Worm (Caenorhabditis elegans): ENCODE results near the gene cdh-8.

cdh-8 gene

ce11 chrIV:378838-379237 is 39.2 kb downstream of the cdh-8 start:
- no peak for TF ChIP-seq zag-1 (tag; optimal IDR thresholded peaks at IDR 0.05)
- TF ChIP-seq snpc-4 (tag; optimal IDR thresholded peaks at IDR 0.05) = no peak
- TF ChIP-seq nhr-77 (tag; optimal IDR thresholded peaks at IDR 0.05) = no peak
- no peak for TF ChIP-seq mdl-1 (tag; optimal IDR thresholded peaks at IDR 0.05)
- TF ChIP-seq lin-15B (tag; optimal IDR thresholded peaks at IDR 0.05) = no peak
- TF ChIP-seq tbx-2 (tag; optimal IDR thresholded peaks at IDR 0.05) = no peak
- TF ChIP-seq pqm-1 (tag; optimal IDR thresholded peaks at IDR 0.05) = no peak
- TF ChIP-seq unc-39 (tag; optimal IDR thresholded peaks at IDR 0.05) = no peak
- TF ChIP-seq ama-1 (optimal IDR thresholded peaks at IDR 0.05) = no peak
- no peak for TF ChIP-seq elt-1 (tag; optimal IDR thresholded peaks at IDR 0.05)
- no peak for TF ChIP-seq fkh-10 (GFP tag; optimal IDR thresholded peaks at IDR 0.05)
- TF ChIP-seq ceh-28 (tag; optimal IDR thresholded peaks at IDR 0.05) = no peak
- TF ChIP-seq elt-2 (tag; optimal IDR thresholded peaks at IDR 0.05) = no peak
- no peak for TF ChIP-seq egl-5 (tag; optimal IDR thresholded peaks at IDR 0.05)
- TF ChIP-seq nhr-25 (tag; optimal IDR thresholded peaks at IDR 0.05) = no peak
- no peak for TF ChIP-seq R02D3.7 (tag; optimal IDR thresholded peaks at IDR 0.05)
- no peak for TF ChIP-seq nfya-1 (tag; optimal IDR thresholded peaks at IDR 0.05; ENCODE audit: insufficient read depth)
- TF ChIP-seq ztf-4 (tag; optimal IDR thresholded peaks at IDR 0.05) = no peak
- TF ChIP-seq nhr-23 (tag; optimal IDR thresholded peaks at IDR 0.05) = no peak
- no peak for TF ChIP-seq skn-1 (tag; optimal IDR thresholded peaks at IDR 0.05)

ce11 chrIV:379605-380004 is 40.0 kb downstream of the cdh-8 start:
- TF ChIP-seq jun-1 (tag; optimal IDR thresholded peaks at IDR 0.05) (no peak), fos-1 (tag; optimal IDR thresholded peaks at IDR 0.05) (no peak), nhr-12 (tag; optimal IDR thresholded peaks at IDR 0.05) (no peak), R02D3.7 (tag; optimal IDR thresholded peaks at IDR 0.05) (no peak), unc-62 (GFP tag; optimal IDR thresholded peaks at IDR 0.05) (no peak), fkh-10 (GFP tag; optimal IDR thresholded peaks at IDR 0.05) (no peak), pqm-1 (tag; optimal IDR thresholded peaks at IDR 0.05) (no peak), nfya-1 (tag; optimal IDR thresholded peaks at IDR 0.05; ENCODE audit: insufficient read depth) (no peak), nhr-28 (tag; optimal IDR thresholded peaks at IDR 0.05) (no peak), lin-39 (tag; optimal IDR thresholded peaks at IDR 0.05) (no peak), lin-15B (tag; optimal IDR thresholded peaks at IDR 0.05) (no peak), nhr-23 (tag; optimal IDR thresholded peaks at IDR 0.05) (no peak)

ce11 chrIV:383135-383731 is 43.6 kb downstream of the cdh-8 start, which contains the start of gene spl-1:
TSS of gene spl-1 (minus strand) at chrIV:383185.
- TF ChIP-seq elt-2 (tag; optimal IDR thresholded peaks at IDR 0.05) = peak; percentile 79
- no peak for TF ChIP-seq nhr-43 (tag; optimal IDR thresholded peaks at IDR 0.05; ENCODE audit: poor library complexity, severe bottlenecking)
- TF ChIP-seq ceh-16 (tag; optimal IDR thresholded peaks at IDR 0.05) = no peak
- no peak for TF ChIP-seq egl-27 (tag; optimal IDR thresholded peaks at IDR 0.05)
- TF ChIP-seq nhr-237 (tag; optimal IDR thresholded peaks at IDR 0.05) = no peak
- no peak for TF ChIP-seq jun-1 (tag; optimal IDR thresholded peaks at IDR 0.05)
- no peak for TF ChIP-seq elt-3 (tag; optimal IDR thresholded peaks at IDR 0.05)
- peak; percentile 85 for TF ChIP-seq pqm-1 (tag; optimal IDR thresholded peaks at IDR 0.05)
- TF ChIP-seq nhr-25 (tag; optimal IDR thresholded peaks at IDR 0.05) = no peak
- TF ChIP-seq nhr-23 (tag; optimal IDR thresholded peaks at IDR 0.05) = no peak
- TF ChIP-seq ceh-82 (tag; optimal IDR thresholded peaks at IDR 0.05) = no peak
- TF ChIP-seq pha-4 (tag; optimal IDR thresholded peaks at IDR 0.05) = peak; percentile 65
- no peak for TF ChIP-seq eor-1 (tag; optimal IDR thresholded peaks at IDR 0.05)
- no peak for TF ChIP-seq mml-1 (tag; optimal IDR thresholded peaks at IDR 0.05)

- peak; percentile 61 for TF ChIP-seq fkh-10 (GFP tag; optimal IDR thresholded peaks at IDR 0.05)
- TF ChIP-seq jun-1 (tag; optimal IDR thresholded peaks at IDR 0.05) = peak; percentile 78
- TF ChIP-seq nhr-43 (tag; optimal IDR thresholded peaks at IDR 0.05; ENCODE audit: poor library complexity, severe bottlenecking) = peak; percentile 82
- TF ChIP-seq elt-3 (tag; optimal IDR thresholded peaks at IDR 0.05) = peak in 1 of 3 experiments; percentile 2
- TF ChIP-seq elt-2 (tag; optimal IDR thresholded peaks at IDR 0.05) = peak; percentile 68
- peak; percentile 90 for TF ChIP-seq lin-15B (tag; optimal IDR thresholded peaks at IDR 0.05)
- peak; percentile 57 for TF ChIP-seq ceh-82 (tag; optimal IDR thresholded peaks at IDR 0.05)
- peak; percentile 90 for TF ChIP-seq nfya-1 (tag; optimal IDR thresholded peaks at IDR 0.05; ENCODE audit: insufficient read depth)
- TF ChIP-seq hmg-11 (tag; optimal IDR thresholded peaks at IDR 0.05) = peak; percentile 78
- peak; percentile 58 for TF ChIP-seq nhr-77 (tag; optimal IDR thresholded peaks at IDR 0.05)
- TF ChIP-seq nhr-23 (tag; optimal IDR thresholded peaks at IDR 0.05) = peak; percentile 94
- TF ChIP-seq tbx-2 (tag; optimal IDR thresholded peaks at IDR 0.05) = peak; percentile 70
- peak; percentile 93 for TF ChIP-seq lin-39 (tag; optimal IDR thresholded peaks at IDR 0.05)
- peak; percentile 95 for TF ChIP-seq nhr-25 (tag; optimal IDR thresholded peaks at IDR 0.05)
- TF ChIP-seq ceh-28 (tag; optimal IDR thresholded peaks at IDR 0.05) = peak; percentile 63
- TF ChIP-seq skn-1 (tag; optimal IDR thresholded peaks at IDR 0.05) = peak; percentile 66
- TF ChIP-seq R02D3.7 (tag; optimal IDR thresholded peaks at IDR 0.05) = peak; percentile 98
- TF ChIP-seq egl-27 (tag; optimal IDR thresholded peaks at IDR 0.05) = peak; percentile 32
- peak; percentile 33 for TF ChIP-seq nhr-11 (tag; optimal IDR thresholded peaks at IDR 0.05)
- peak; percentile 76 for TF ChIP-seq egl-5 (tag; optimal IDR thresholded peaks at IDR 0.05)
- TF ChIP-seq elt-1 (tag; optimal IDR thresholded peaks at IDR 0.05) = peak; percentile 9
- peak; percentile 89 for TF ChIP-seq lsy-12 (tag; optimal IDR thresholded peaks at IDR 0.05)
- TF ChIP-seq snpc-4 (tag; optimal IDR thresholded peaks at IDR 0.05) = peak; percentile 71
- peak; percentile 29 for TF ChIP-seq pqm-1 (tag; optimal IDR thresholded peaks at IDR 0.05)
- peak; percentile 94 for TF ChIP-seq pha-4 (tag; optimal IDR thresholded peaks at IDR 0.05)
- TF ChIP-seq ceh-16 (tag; optimal IDR thresholded peaks at IDR 0.05) = peak; percentile 41
These were observed 45.7 kb downstream of the cdh-8 start, which contains the start of gene rps-24 for ce11 chrIV:385150-385937. TSS of gene rps-24 (plus strand) at chrIV:385887.
